Worm (Caenorhabditis elegans) whole organism, midembryonic: ENCODE measurements around the gene F52G3.7.

Source experiments
- T22C8.4 ChIP-seq: fragments of 200-800 bp; sonication (Bioruptor generic); IDR thresholded peaks from 2 replicates; pipeline ENCODE4 v1.3.6; 2022; ENCODE audit warnings: missing genetic modification characterization, missing compliant biosample characterization
- flt-1 ChIP-seq: fragments of 200-800 bp; sonication (Bioruptor generic); IDR thresholded peaks from 2 replicates; pipeline ENCODE4 v1.3.6; 2022; ENCODE audit warnings: missing genetic modification characterization, missing compliant biosample characterization
- tab-1 ChIP-seq: fragments of 200-800 bp; sonication (Bioruptor generic); IDR thresholded peaks from 2 replicates; pipeline ENCODE4 v1.3.6; 2022; ENCODE audit warnings: missing genetic modification characterization, missing compliant biosample characterization
- ztf-23 ChIP-seq: fragments of 200-800 bp; sonication (Bioruptor generic); IDR thresholded peaks from 2 replicates; pipeline ENCODE4 v1.3.6; 2022; ENCODE audit warnings: missing genetic modification reagents, missing genetic modification characterization, missing compliant biosample characterization
- ztf-29 ChIP-seq: fragments of 200-800 bp; sonication (Bioruptor generic); IDR thresholded peaks from 2 replicates; pipeline ENCODE4 v1.3.6; 2022; ENCODE audit warnings: missing genetic modification reagents, missing genetic modification characterization, missing compliant biosample characterization

- peak; percentile 89 for TF ChIP-seq tab-1 (GFP tag; lab: Robert Waterston, UW)
- peak; percentile 78 for TF ChIP-seq ztf-23
- peak; percentile 76 for TF ChIP-seq T22C8.4 (GFP tag; lab: Robert Waterston, UW)
- peak; percentile 66; the same call in 1 of the 2 replicates for TF ChIP-seq ztf-29
- TF ChIP-seq flt-1 (GFP tag; lab: Robert Waterston, UW) = peak; percentile 95
Observed at ce11 chrX:16928087-16928486, 35.6 kb upstream of the F52G3.7 start.
